Fruit fly (Drosophila melanogaster): ENCODE data around the gene CG5800.

CG5800 gene

dm6 chrX:17595822-17596221 is 40.3 kb upstream of the CG5800 start (continued):
- TF ChIP-seq CHES-1-like (GFP tag; optimal IDR thresholded peaks at IDR 0.05): peak; percentile 35
- peak; percentile 74 for TF ChIP-seq Abd-B (GFP tag; optimal IDR thresholded peaks at IDR 0.05)
- TF ChIP-seq crc (GFP tag; optimal IDR thresholded peaks at IDR 0.05): peak; percentile 2
- TF ChIP-seq z (GFP tag; IDR thresholded peaks at IDR 0.05): no peak
- TF ChIP-seq CG10654 (GFP tag; optimal IDR thresholded peaks at IDR 0.05): peak; percentile 65
- TF ChIP-seq kni (GFP tag; optimal IDR thresholded peaks at IDR 0.05): no peak
- peak; percentile 49 to 67 for TF ChIP-seq Pdp1 (GFP tag; optimal IDR thresholded peaks at IDR 0.05)
- peak; percentile 82 for TF ChIP-seq zfh1 (GFP tag; IDR thresholded peaks at IDR 0.05)
- peak; percentile 32 for TF ChIP-seq CG2116 (GFP tag; optimal IDR thresholded peaks at IDR 0.05)
- peak; percentile 10 for TF ChIP-seq ftz-f1 (GFP tag; optimal IDR thresholded peaks at IDR 0.05)
- peak; percentile 91 for TF ChIP-seq so (GFP tag; IDR thresholded peaks at IDR 0.05)
- peak; percentile 65 for TF ChIP-seq CG1233 (GFP tag; optimal IDR thresholded peaks at IDR 0.05)
- peak; percentile 53; the same call in 1 of the 2 replicates for TF ChIP-seq CG32767 (GFP tag; IDR thresholded peaks at IDR 0.05)
- TF ChIP-seq Oaz (GFP tag; IDR thresholded peaks at IDR 0.05): 0 out of 2 replicates have a peak, but pooled peaks have one; percentile 24
- peak; percentile 55 for TF ChIP-seq CG14667 (GFP tag; IDR thresholded peaks at IDR 0.05)
- peak; percentile 42 for TF ChIP-seq CG18011 (GFP tag; optimal IDR thresholded peaks at IDR 0.05)
- TF ChIP-seq ttk (GFP tag; IDR thresholded peaks at IDR 0.05): peak; percentile 75
- no peak for TF ChIP-seq CG6254 (GFP tag; optimal IDR thresholded peaks at IDR 0.05)
- no peak for TF ChIP-seq CG3163 (GFP tag; optimal IDR thresholded peaks at IDR 0.05)
- peak; percentile 84 for TF ChIP-seq Ptx1 (GFP tag; IDR thresholded peaks at IDR 0.05)
- no peak for TF ChIP-seq CG1832 (GFP tag; optimal IDR thresholded peaks at IDR 0.05)
- TF ChIP-seq Spps (tag; optimal IDR thresholded peaks at IDR 0.05): no peak
- no peak for TF ChIP-seq CG10462 (GFP tag; optimal IDR thresholded peaks at IDR 0.05)
- no peak for TF ChIP-seq hkb (optimal IDR thresholded peaks at IDR 0.05)
- peak; percentile 85 for TF ChIP-seq hkb (GFP tag; IDR thresholded peaks at IDR 0.05)
- no peak for TF ChIP-seq tll (GFP tag; optimal IDR thresholded peaks at IDR 0.05)
- peak; percentile 91 for TF ChIP-seq Atf6 (GFP tag; IDR thresholded peaks at IDR 0.05)
- TF ChIP-seq Optix (GFP tag; IDR thresholded peaks at IDR 0.05): peak; percentile 66; the same call in 2 of the 3 replicates
- TF ChIP-seq Nf-YC (tag; optimal IDR thresholded peaks at IDR 0.05): no peak
- peak; percentile 70 for TF ChIP-seq ap (GFP tag; IDR thresholded peaks at IDR 0.05)
- TF ChIP-seq sisA (GFP tag; IDR thresholded peaks at IDR 0.05): peak; percentile 70
- peak; percentile 1 for TF ChIP-seq NC2β (GFP tag; optimal IDR thresholded peaks at IDR 0.05)
- TF ChIP-seq CG18619 (GFP tag; optimal IDR thresholded peaks at IDR 0.05): peak; percentile 73
- TF ChIP-seq Sry-β (GFP tag; optimal IDR thresholded peaks at IDR 0.05): no peak
- no peak for TF ChIP-seq CG13287 (GFP tag; IDR thresholded peaks at IDR 0.05; ENCODE audit: partially characterized antibody)
- no peak for TF ChIP-seq bbx (GFP tag; IDR thresholded peaks at IDR 0.05; ENCODE audit: partially characterized antibody)
- TF ChIP-seq tna (GFP tag; IDR thresholded peaks at IDR 0.05; ENCODE audit: partially characterized antibody): no peak
- peak; percentile 85 for TF ChIP-seq CG3281 (GFP tag; optimal IDR thresholded peaks at IDR 0.05)
- no peak for TF ChIP-seq prd (optimal IDR thresholded peaks at IDR 0.05)
- peak; percentile 91 for TF ChIP-seq prd (GFP tag; IDR thresholded peaks at IDR 0.05)
- TF ChIP-seq CG2202 (tag; optimal IDR thresholded peaks at IDR 0.05): no peak
- no peak for TF ChIP-seq CG30020 (tag; optimal IDR thresholded peaks at IDR 0.05)
- TF ChIP-seq cwo (GFP tag; optimal IDR thresholded peaks at IDR 0.05): peak; percentile 74
- TF ChIP-seq unpg (GFP tag; optimal IDR thresholded peaks at IDR 0.05): peak; percentile 71
- TF ChIP-seq CG1792 (GFP tag; optimal IDR thresholded peaks at IDR 0.05): no peak
- TF ChIP-seq CG4707 (GFP tag; optimal IDR thresholded peaks at IDR 0.05): no peak
- no peak; the same call in 1 of the 2 replicates for TF ChIP-seq Doc2 (GFP tag; IDR thresholded peaks at IDR 0.05)
- TF ChIP-seq CG42726 (GFP tag; IDR thresholded peaks at IDR 0.05; ENCODE audit: partially characterized antibody): no peak
- no peak for TF ChIP-seq NC2α (GFP tag; optimal IDR thresholded peaks at IDR 0.05)
- no peak for TF ChIP-seq HLH4C (GFP tag; IDR thresholded peaks at IDR 0.05; ENCODE audit: partially characterized antibody)
- TF ChIP-seq zfh2 (GFP tag; optimal IDR thresholded peaks at IDR 0.05): peak; percentile 76
